Worm (Caenorhabditis elegans): ENCODE measurements around the gene B0547.2.

Gene B0547.2

DNA sequence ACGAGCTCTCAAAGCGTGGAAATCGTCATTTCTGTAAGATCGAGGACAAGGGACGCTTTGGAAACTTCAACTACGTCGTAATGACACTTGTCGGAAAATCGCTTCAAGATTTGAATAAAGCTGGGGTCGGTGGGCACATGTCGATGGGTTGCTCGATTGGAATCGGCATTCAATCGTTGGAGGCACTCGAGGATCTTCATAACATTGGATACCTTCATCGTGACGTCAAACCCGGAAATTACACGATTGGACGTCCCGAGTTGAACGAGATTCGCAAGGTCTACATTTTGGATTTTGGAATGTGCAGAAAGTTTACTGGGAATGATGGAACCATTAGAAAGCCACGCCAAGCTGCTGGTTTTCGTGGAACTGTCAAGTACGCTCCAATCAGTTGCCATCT lies 13.3 kb upstream of the B0547.2 start:
- TF ChIP-seq him-1 (tag; optimal IDR thresholded peaks at IDR 0.05) = no peak
- TF ChIP-seq W03F9.2 (tag; optimal IDR thresholded peaks at IDR 0.05) = no peak
- TF ChIP-seq dao-5 (tag; optimal IDR thresholded peaks at IDR 0.05) = no peak

ce11 chrIV:5635551-5635950 lies 10.3 kb upstream of the B0547.2 start, which contains the start of gene srd-13:
TSS of gene srd-13 (minus strand) at chrIV:5635651.
- TF ChIP-seq W03F9.2 (tag; optimal IDR thresholded peaks at IDR 0.05) (no peak), him-1 (tag; optimal IDR thresholded peaks at IDR 0.05) (no peak), dao-5 (tag; optimal IDR thresholded peaks at IDR 0.05) (no peak)

DNA sequence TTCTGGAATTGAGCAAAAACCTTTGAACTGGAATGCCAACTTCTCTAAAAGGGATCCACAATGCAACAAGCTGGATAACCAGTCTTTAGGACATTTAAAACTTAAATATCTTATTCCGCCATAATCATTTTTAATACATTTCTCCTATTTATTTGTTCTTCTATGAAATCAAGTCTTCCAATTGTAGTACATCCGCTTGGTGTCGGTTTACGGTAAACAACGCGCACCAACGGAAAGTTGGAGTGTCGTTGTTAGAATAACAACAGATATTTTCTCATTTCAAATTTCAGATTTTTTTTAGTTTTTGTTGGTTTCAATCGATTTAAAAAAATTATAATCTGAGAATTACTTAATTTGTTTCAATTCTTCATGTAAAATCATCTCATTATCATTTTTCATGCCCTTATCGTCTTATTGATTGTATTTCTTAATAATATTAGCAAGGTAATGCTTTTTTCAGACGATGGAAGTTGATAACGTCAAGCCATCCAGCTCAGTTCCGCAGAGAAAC lies 3.3 kb downstream of the B0547.2 start, which contains the start of gene csn-5:
TSS of gene csn-5 (plus strand) at position 461 of the 511 bp plus-strand sequence.
- no peak for TF ChIP-seq W03F9.2 (tag; optimal IDR thresholded peaks at IDR 0.05)

DNA sequence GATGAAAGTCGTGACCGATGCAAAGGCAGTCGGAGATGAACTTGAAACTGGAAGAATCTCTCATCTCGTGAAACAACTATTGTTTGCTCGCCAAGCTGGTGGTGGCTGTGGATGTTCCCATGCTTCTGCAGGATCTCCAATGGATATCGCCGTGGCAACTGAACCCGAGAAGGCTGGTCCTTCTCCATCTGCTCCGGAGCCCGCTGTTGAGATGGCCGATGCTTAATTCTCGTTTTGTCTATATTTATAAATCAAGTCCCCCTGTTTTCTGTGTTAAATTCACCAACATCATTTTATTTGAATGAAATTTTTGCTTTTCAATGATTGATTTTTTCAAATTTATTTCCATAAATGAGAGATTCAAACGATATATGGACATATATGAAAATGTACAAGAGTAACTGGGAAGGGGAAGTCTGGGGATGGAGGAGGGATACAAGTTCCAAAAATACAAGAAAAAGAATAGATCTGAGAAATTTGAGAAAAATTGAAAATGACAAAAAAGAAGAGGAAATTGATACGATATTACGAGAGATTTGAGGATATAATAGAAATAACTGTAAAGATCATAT lies 5.0 kb downstream of the B0547.2 start:
- TF ChIP-seq him-1 (tag; optimal IDR thresholded peaks at IDR 0.05) (no peak), W03F9.2 (tag; optimal IDR thresholded peaks at IDR 0.05) (no peak), dao-5 (tag; optimal IDR thresholded peaks at IDR 0.05) (no peak)

- TF ChIP-seq dao-5 (tag; optimal IDR thresholded peaks at IDR 0.05) (no peak), him-1 (tag; optimal IDR thresholded peaks at IDR 0.05) (no peak), W03F9.2 (tag; optimal IDR thresholded peaks at IDR 0.05) (no peak)
These were observed 7.1 kb downstream of the B0547.2 start for ce11 chrIV:5652811-5653483.

DNA sequence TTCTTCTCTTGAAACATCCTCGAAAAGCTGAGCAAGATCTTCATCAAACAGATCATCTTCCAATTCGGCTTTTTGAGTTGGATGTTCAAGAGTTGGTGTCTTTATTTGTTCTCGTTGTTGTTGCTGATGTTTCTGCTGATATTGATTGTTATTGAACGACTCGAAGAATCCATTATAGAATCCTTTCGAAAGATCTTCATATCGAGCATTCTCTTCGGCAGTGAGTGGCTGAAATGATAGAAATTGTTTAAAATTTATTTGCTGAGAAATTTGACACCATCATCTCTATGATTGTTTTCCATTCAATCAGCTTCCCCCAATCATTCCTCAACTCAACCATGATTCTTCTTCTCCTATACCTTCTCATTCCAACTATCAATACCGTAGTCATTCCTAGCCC lies 7.8 kb downstream of the B0547.2 start, which contains the start of gene clec-178:
TSS of gene clec-178 (plus strand) at position 301 of the 400 bp plus-strand sequence.
- TF ChIP-seq W03F9.2 (tag; optimal IDR thresholded peaks at IDR 0.05) (no peak), him-1 (tag; optimal IDR thresholded peaks at IDR 0.05) (no peak), dao-5 (tag; optimal IDR thresholded peaks at IDR 0.05) (no peak)

ce11 chrIV:5654203-5654602 lies 8.4 kb downstream of the B0547.2 start:
- TF ChIP-seq dao-5 (tag; optimal IDR thresholded peaks at IDR 0.05) (no peak), W03F9.2 (tag; optimal IDR thresholded peaks at IDR 0.05) (no peak), him-1 (tag; optimal IDR thresholded peaks at IDR 0.05) (no peak)

DNA sequence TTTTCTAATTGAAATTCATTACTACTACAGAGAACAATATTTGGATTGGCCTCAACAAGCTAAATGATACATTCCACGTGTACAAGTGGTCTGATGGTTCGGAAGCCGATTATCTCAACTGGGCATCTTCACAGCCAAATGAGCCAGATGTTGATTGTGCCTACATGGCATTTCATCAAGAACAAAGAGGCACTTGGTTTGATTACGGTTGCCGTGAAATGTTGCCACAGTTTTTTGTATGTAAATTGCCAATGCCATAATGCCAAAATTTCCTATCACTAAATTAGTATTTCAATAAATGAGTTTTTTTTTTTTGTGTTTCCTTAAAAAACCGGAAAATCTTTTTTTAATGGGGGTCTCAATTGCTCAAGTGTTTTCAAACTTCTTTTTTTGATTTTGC lies 8.9 kb downstream of the B0547.2 start:
- TF ChIP-seq him-1 (tag; optimal IDR thresholded peaks at IDR 0.05) = no peak
- TF ChIP-seq dao-5 (tag; optimal IDR thresholded peaks at IDR 0.05) = no peak
- TF ChIP-seq W03F9.2 (tag; optimal IDR thresholded peaks at IDR 0.05) = no peak

- TF ChIP-seq him-1 (tag; optimal IDR thresholded peaks at IDR 0.05) = no peak
- TF ChIP-seq W03F9.2 (tag; optimal IDR thresholded peaks at IDR 0.05) = no peak
- TF ChIP-seq dao-5 (tag; optimal IDR thresholded peaks at IDR 0.05) = no peak
These were observed 10.2 kb downstream of the B0547.2 start for ce11 chrIV:5655966-5656389.

DNA sequence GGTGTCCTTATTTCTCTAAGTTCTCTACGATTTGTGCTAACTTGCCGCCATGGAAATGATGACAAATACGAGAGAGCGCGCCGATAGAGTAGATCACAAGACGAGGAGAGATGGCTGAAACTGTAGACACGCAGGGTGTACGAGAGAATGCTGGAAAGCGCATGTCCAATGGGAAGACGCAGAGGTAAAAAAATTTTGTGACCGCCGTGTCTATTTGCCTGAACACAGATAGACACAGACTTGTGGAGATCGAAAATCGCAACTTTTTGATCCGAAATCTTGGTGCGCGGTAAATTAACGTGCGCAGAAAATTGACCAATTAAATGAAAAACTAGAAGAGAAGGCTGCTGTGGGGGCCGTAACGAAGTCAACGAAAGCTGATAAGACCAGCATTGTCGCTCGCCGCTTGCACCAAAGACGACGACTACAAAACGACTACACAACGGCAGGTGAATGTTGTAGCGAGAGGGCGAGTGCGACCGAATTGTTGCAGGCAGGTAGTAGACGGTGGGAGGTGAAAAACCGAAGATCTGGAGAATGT lies 11.4 kb downstream of the B0547.2 start:
- no peak for TF ChIP-seq him-1 (tag; optimal IDR thresholded peaks at IDR 0.05)
- no peak for TF ChIP-seq dao-5 (tag; optimal IDR thresholded peaks at IDR 0.05)
- TF ChIP-seq W03F9.2 (tag; optimal IDR thresholded peaks at IDR 0.05) = no peak

DNA sequence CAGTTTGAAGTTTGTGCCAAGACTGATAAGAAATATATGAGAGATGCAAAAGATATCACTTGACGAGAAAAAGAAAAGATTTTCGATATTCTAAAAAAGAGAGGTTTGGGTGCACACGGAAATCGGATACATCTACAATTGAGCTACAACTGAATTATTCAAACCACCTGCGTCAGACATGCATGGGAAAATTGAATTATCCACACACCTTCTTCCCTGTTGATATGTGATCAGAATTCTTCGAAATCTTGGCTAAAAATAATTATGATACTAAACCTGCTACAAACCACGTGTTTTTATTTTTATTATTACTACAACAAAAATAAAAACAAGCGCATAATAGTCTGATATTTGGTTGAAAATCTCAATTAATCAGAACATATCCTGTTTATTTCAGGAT lies 12.4 kb downstream of the B0547.2 start:
- TF ChIP-seq dao-5 (tag; optimal IDR thresholded peaks at IDR 0.05) = no peak
- TF ChIP-seq him-1 (tag; optimal IDR thresholded peaks at IDR 0.05) = no peak
- no peak for TF ChIP-seq W03F9.2 (tag; optimal IDR thresholded peaks at IDR 0.05)

- TF ChIP-seq W03F9.2 (tag; optimal IDR thresholded peaks at IDR 0.05) (no peak), dao-5 (tag; optimal IDR thresholded peaks at IDR 0.05) (no peak), him-1 (tag; optimal IDR thresholded peaks at IDR 0.05) (no peak)
These were observed 13.1 kb downstream of the B0547.2 start for ce11 chrIV:5658897-5659296.

ce11 chrIV:5659461-5659860 lies 13.7 kb downstream of the B0547.2 start:
- TF ChIP-seq W03F9.2 (tag; optimal IDR thresholded peaks at IDR 0.05) = no peak
- no peak for TF ChIP-seq him-1 (tag; optimal IDR thresholded peaks at IDR 0.05)

- no peak for TF ChIP-seq dao-5 (tag; optimal IDR thresholded peaks at IDR 0.05)
- no peak for TF ChIP-seq W03F9.2 (tag; optimal IDR thresholded peaks at IDR 0.05)
- TF ChIP-seq him-1 (tag; optimal IDR thresholded peaks at IDR 0.05) = no peak
These were observed 14.4 kb downstream of the B0547.2 start, which contains the start of gene skn-1 for ce11 chrIV:5660239-5660638. TSS of gene skn-1 (minus strand) at chrIV:5660384.
